Worm (Caenorhabditis elegans) whole organism, L4 larva: ENCODE measurements around the gene F42A10.6.
A peak's percentile ranks its signal among the peaks of the same experiment; 100 is the strongest.

Source experiments
- D1046.2 ChIP-seq: fragments of 200-800 bp; sonication (Bioruptor generic); IDR thresholded peaks from 2 replicates; pipeline ENCODE4 v1.3.6; 2022; ENCODE audit warnings: missing genetic modification characterization, missing compliant biosample characterization
- F10B5.3 ChIP-seq: sonication (generic microtip); optimal IDR thresholded peaks from 2 replicates; lab custom pipeline; 2016; ENCODE audit warnings: mild to moderate bottlenecking, missing genetic modification characterization, missing compliant biosample characterization
- F44E2.7 ChIP-seq: fragments of 200-800 bp; sonication (Bioruptor generic); IDR thresholded peaks from 2 replicates; pipeline ENCODE4 v2.1.2; 2022; ENCODE audit warnings: missing genetic modification characterization, missing compliant biosample characterization
- F49E8.2 ChIP-seq: sonication (generic microtip); optimal IDR thresholded peaks from 2 replicates; lab custom pipeline; 2016; ENCODE audit warnings: missing compliant biosample characterization, mild to moderate bottlenecking, missing genetic modification characterization, borderline replicate concordance
- ZK337.2 ChIP-seq: fragments of 200-800 bp; sonication (Bioruptor generic); IDR thresholded peaks from 2 replicates; pipeline ENCODE4 v1.3.6; 2022; ENCODE audit warnings: missing genetic modification reagents, missing genetic modification characterization, missing compliant biosample characterization
- arid-1 ChIP-seq: fragments of 200-800 bp; sonication (Bioruptor generic); conservative IDR thresholded peaks from 2 replicates; pipeline ENCODE4 v1.3.6; 2022; ENCODE audit warnings: missing genetic modification reagents, missing genetic modification characterization, missing compliant biosample characterization
- attf-4 ChIP-seq: sonication (generic microtip); optimal IDR thresholded peaks from 3 replicates; lab custom pipeline; 2017; ENCODE audit warnings: missing biosample characterization, missing genetic modification characterization
- ces-1 ChIP-seq: fragments of 150-350 bp; sonication (generic microtip); optimal IDR thresholded peaks from 4 replicates; lab custom pipeline; 2014; ENCODE audit warnings: missing biosample characterization, missing genetic modification reagents, missing genetic modification characterization
- cey-2 ChIP-seq: sonication (generic microtip); optimal IDR thresholded peaks from 3 replicates; lab custom pipeline; 2017; ENCODE audit warnings: missing genetic modification characterization, mild to moderate bottlenecking, missing compliant biosample characterization, antibody characterized with exemption, borderline replicate concordance; ENCODE audit not compliant: insufficient read depth
- daf-12 ChIP-seq: fragments of 150-350 bp; optimal IDR thresholded peaks from 2 replicates; lab custom pipeline; 2014; ENCODE audit warnings: missing biosample characterization, missing genetic modification reagents, missing genetic modification characterization
- daf-19 ChIP-seq: fragments of 200-800 bp; sonication (Bioruptor generic); conservative IDR thresholded peaks from 2 replicates; pipeline ENCODE4 v1.3.6; 2022; ENCODE audit warnings: missing genetic modification characterization, missing compliant biosample characterization
- dmd-6 ChIP-seq: fragments of 200-800 bp; sonication (Bioruptor generic); IDR thresholded peaks from 2 replicates; pipeline ENCODE4 v1.3.6; 2022; ENCODE audit warnings: missing genetic modification reagents, missing genetic modification characterization, missing compliant biosample characterization
- dmd-9 ChIP-seq: fragments of 200-800 bp; sonication (Bioruptor generic); IDR thresholded peaks from 2 replicates; pipeline ENCODE4 v1.3.6; 2022; ENCODE audit warnings: missing genetic modification reagents, missing genetic modification characterization, missing compliant biosample characterization
- dpl-1 ChIP-seq: fragments of 150-350 bp; optimal IDR thresholded peaks from 2 replicates; lab custom pipeline; 2014; ENCODE audit warnings: missing biosample characterization, missing genetic modification reagents, missing genetic modification characterization
- duxl-1 ChIP-seq: sonication (generic microtip); optimal IDR thresholded peaks from 2 replicates; lab custom pipeline; 2016; ENCODE audit warnings: mild to moderate bottlenecking, missing genetic modification characterization, moderate library complexity, missing compliant biosample characterization; ENCODE audit not compliant: poor library complexity
- egl-27 ChIP-seq: sonication (generic microtip); optimal IDR thresholded peaks from 3 replicates; lab custom pipeline; 2017; ENCODE audit warnings: missing biosample characterization, missing genetic modification reagents, missing genetic modification characterization
- fkh-10 ChIP-seq: fragments of 150-350 bp; optimal IDR thresholded peaks from 2 replicates; lab custom pipeline; 2014; ENCODE audit warnings: missing biosample characterization, missing genetic modification reagents, missing genetic modification characterization
- hlh-30 ChIP-seq: sonication (generic microtip); optimal IDR thresholded peaks from 2 replicates; lab custom pipeline; 2017; ENCODE audit warnings: antibody characterized with exemption, mild to moderate bottlenecking, missing genetic modification characterization, missing compliant biosample characterization; ENCODE audit not compliant: insufficient read depth
- lim-7 ChIP-seq: fragments of 200-800 bp; sonication (Bioruptor generic); IDR thresholded peaks from 2 replicates; pipeline ENCODE4 v1.3.6; 2022; ENCODE audit warnings: missing genetic modification characterization, missing compliant biosample characterization
- lin-1 ChIP-seq: fragments of 200-800 bp; sonication (Bioruptor generic); IDR thresholded peaks from 2 replicates; pipeline ENCODE4 v1.3.6; 2022; ENCODE audit warnings: missing genetic modification reagents, missing genetic modification characterization, missing compliant biosample characterization
- lin-13 ChIP-seq: fragments of 150-350 bp; optimal IDR thresholded peaks from 2 replicates; lab custom pipeline; 2014; ENCODE audit warnings: missing biosample characterization, missing genetic modification reagents, missing genetic modification characterization
- lin-15B ChIP-seq: fragments of 150-350 bp; sonication (generic microtip); optimal IDR thresholded peaks from 3 replicates; lab custom pipeline; 2014; ENCODE audit warnings: missing biosample characterization, missing genetic modification characterization
- lir-3 ChIP-seq: sonication (generic microtip); optimal IDR thresholded peaks from 2 replicates; lab custom pipeline; 2016; ENCODE audit warnings: mild to moderate bottlenecking, missing genetic modification characterization, missing compliant biosample characterization
- mep-1 ChIP-seq: fragments of 150-350 bp; sonication (generic microtip); optimal IDR thresholded peaks from 3 replicates; lab custom pipeline; 2014; ENCODE audit warnings: missing biosample characterization, missing genetic modification characterization
- mes-2 ChIP-seq: sonication (generic microtip); optimal IDR thresholded peaks from 2 replicates; lab custom pipeline; 2016; ENCODE audit warnings: missing genotype, mild to moderate bottlenecking, missing genetic modification characterization, missing compliant biosample characterization; ENCODE audit not compliant: poor library complexity, severe bottlenecking
- mxl-2 ChIP-seq: fragments of 200-800 bp; sonication (Bioruptor generic); conservative IDR thresholded peaks from 2 replicates; pipeline ENCODE4 v1.3.6; 2022; ENCODE audit warnings: missing genetic modification reagents, missing genetic modification characterization, missing compliant biosample characterization
- nhr-10 ChIP-seq: fragments of 150-350 bp; optimal IDR thresholded peaks from 2 replicates; lab custom pipeline; 2014; ENCODE audit warnings: missing biosample characterization, missing genetic modification characterization
- nhr-237 ChIP-seq: sonication (generic microtip); optimal IDR thresholded peaks from 2 replicates; lab custom pipeline; 2017; ENCODE audit warnings: missing biosample characterization, missing genetic modification characterization
- nhr-25 ChIP-seq: sonication (generic microtip); optimal IDR thresholded peaks from 2 replicates; lab custom pipeline; 2017; ENCODE audit warnings: missing genetic modification characterization, mild to moderate bottlenecking, missing compliant biosample characterization, antibody characterized with exemption, moderate library complexity, borderline replicate concordance; ENCODE audit not compliant: insufficient read depth
- nhr-42 ChIP-seq: fragments of 200-800 bp; sonication (Bioruptor generic); IDR thresholded peaks from 2 replicates; pipeline ENCODE4 v1.3.6; 2022; ENCODE audit warnings: missing genetic modification characterization, missing compliant biosample characterization
- nhr-48 ChIP-seq: sonication (generic microtip); optimal IDR thresholded peaks from 2 replicates; lab custom pipeline; 2016; ENCODE audit warnings: mild to moderate bottlenecking, missing genetic modification characterization, missing compliant biosample characterization
- nhr-76 ChIP-seq: fragments of 150-350 bp; optimal IDR thresholded peaks from 2 replicates; lab custom pipeline; 2014; ENCODE audit warnings: missing biosample characterization, missing genetic modification characterization
- nhr-77 ChIP-seq: fragments of 150-350 bp; optimal IDR thresholded peaks from 2 replicates; lab custom pipeline; 2014; ENCODE audit warnings: missing biosample characterization, missing genetic modification characterization
- pha-4 ChIP-seq, 2 experiments: fragments of 150-350 bp in 1 of 2; fragments of 200-800 bp in 1 of 2; sonication (Bioruptor generic) in 1 of 2; IDR thresholded peaks in 1 of 2; optimal IDR thresholded peaks in 1 of 2; 2 replicates each; pipeline versions ENCODE4 v1.3.6 to Lab custom; 2014 to 2022; ENCODE audit warnings: missing genetic modification characterization in 2 of 2, missing genetic modification reagents in 2 of 2, missing biosample characterization in 1 of 2, missing compliant biosample characterization in 1 of 2
- saeg-2 ChIP-seq: fragments of 200-800 bp; sonication (Bioruptor generic); IDR thresholded peaks from 2 replicates; pipeline ENCODE4 v1.3.6; 2022; ENCODE audit warnings: missing genetic modification reagents, missing genetic modification characterization, missing compliant biosample characterization
- set-16 ChIP-seq: fragments of 200-800 bp; sonication (Bioruptor generic); IDR thresholded peaks from 2 replicates; pipeline ENCODE4 v1.3.6; 2022; ENCODE audit warnings: missing genetic modification reagents, missing genetic modification characterization, missing compliant biosample characterization
- skn-1 ChIP-seq: fragments of 150-350 bp; optimal IDR thresholded peaks from 2 replicates; lab custom pipeline; 2014; ENCODE audit warnings: missing biosample characterization, missing genetic modification characterization
- spr-1 ChIP-seq: sonication (generic microtip); optimal IDR thresholded peaks from 2 replicates; lab custom pipeline; 2016; ENCODE audit warnings: mild to moderate bottlenecking, missing genetic modification characterization, missing compliant biosample characterization
- tra-1 ChIP-seq: fragments of 200-800 bp; sonication (Bioruptor generic); IDR thresholded peaks from 2 replicates; pipeline ENCODE4 v1.3.6; 2022; ENCODE audit warnings: missing genetic modification reagents, missing genetic modification characterization, missing compliant biosample characterization
- unc-39 ChIP-seq: sonication (generic microtip); optimal IDR thresholded peaks from 2 replicates; lab custom pipeline; 2017; ENCODE audit warnings: missing biosample characterization, missing genetic modification characterization
- unc-62 ChIP-seq, 3 experiments: fragments of 150-350 bp in 1 of 3; sonication (generic microtip); optimal IDR thresholded peaks in 2 of 3; peaks in 1 of 3; 1 replicate in 1 of 3; 2 replicates in 2 of 3; lab custom pipeline; 2014 to 2017; ENCODE audit warnings: missing biosample characterization in 3 of 3, missing genetic modification characterization in 3 of 3, missing genetic modification reagents in 3 of 3, missing genotype in 1 of 3
- zfp-2 ChIP-seq: sonication (generic microtip); optimal IDR thresholded peaks from 2 replicates; lab custom pipeline; 2016; ENCODE audit warnings: mild to moderate bottlenecking, missing genetic modification characterization, missing compliant biosample characterization
- zip-11 ChIP-seq: fragments of 200-800 bp; sonication (Bioruptor generic); IDR thresholded peaks from 2 replicates; pipeline ENCODE4 v1.3.6; 2022; ENCODE audit warnings: missing genetic modification characterization, missing compliant biosample characterization
- zip-2 ChIP-seq: fragments of 150-350 bp; optimal IDR thresholded peaks from 2 replicates; lab custom pipeline; 2014; ENCODE audit warnings: missing biosample characterization, missing genetic modification characterization
- ztf-11 ChIP-seq: fragments of 150-350 bp; optimal IDR thresholded peaks from 2 replicates; lab custom pipeline; 2014; ENCODE audit warnings: missing biosample characterization, missing genetic modification characterization
- ztf-7 ChIP-seq: fragments of 150-350 bp; optimal IDR thresholded peaks from 2 replicates; lab custom pipeline; 2014; ENCODE audit warnings: missing biosample characterization, missing genetic modification characterization

Gene F42A10.6

ce11 chrIII:6163381-6163780 lies 13.3 kb downstream of the F42A10.6 start:
- TF ChIP-seq mes-2 (tag; lab: Kevin White, UChicago) (no peak), dmd-9 (GFP tag; lab: Robert Waterston, UW) (no peak), egl-27 (tag; lab: Kevin White, UChicago) (no peak), nhr-10 (tag; lab: Kevin White, UChicago) (no peak), F49E8.2 (no peak), nhr-77 (tag; lab: Kevin White, UChicago) (no peak), nhr-48 (tag; lab: Kevin White, UChicago) (no peak), dmd-6 (GFP tag; lab: Robert Waterston, UW) (peak; percentile 75)

ce11 chrIII:6158642-6159475 lies 17.8 kb downstream of the F42A10.6 start, which contains the start of gene nfm-1:
Gene nfm-1 (plus strand): TSS chrIII:6159453.
- peak; percentile 12 for TF ChIP-seq zfp-2 (tag; lab: Kevin White, UChicago)
- no peak for TF ChIP-seq set-16 (GFP tag; lab: Robert Waterston, UW)
- TF ChIP-seq pha-4 (GFP tag; IDR thresholded peaks at IDR 0.05; lab: Robert Waterston, UW), result peak; percentile 72; the same call in 1 of the 2 replicates
- TF ChIP-seq pha-4 (tag; optimal IDR thresholded peaks at IDR 0.05; lab: Kevin White, UChicago), result no peak
- peak; percentile 67 for TF ChIP-seq spr-1 (tag; lab: Kevin White, UChicago)
- peak; percentile 86 for TF ChIP-seq arid-1 (GFP tag; lab: Robert Waterston, UW)
- TF ChIP-seq hlh-30, result peak; percentile 36
- TF ChIP-seq fkh-10 (GFP tag; lab: Kevin White, UChicago), result peak; percentile 43
- peak; percentile 33 for TF ChIP-seq dpl-1 (GFP tag; lab: Kevin White, UChicago)
- peak; percentile 78 for TF ChIP-seq lin-1 (GFP tag; lab: Robert Waterston, UW)
- TF ChIP-seq skn-1 (tag; lab: Kevin White, UChicago), result no peak
- TF ChIP-seq attf-4 (tag; lab: Kevin White, UChicago), result no peak
- no peak for TF ChIP-seq nhr-237 (tag; lab: Kevin White, UChicago)
- TF ChIP-seq cey-2 (tag; lab: Kevin White, UChicago), result no peak
- peak; percentile 87 for TF ChIP-seq dmd-6 (GFP tag; lab: Robert Waterston, UW)
- TF ChIP-seq nhr-76 (tag; lab: Kevin White, UChicago), result no peak
- TF ChIP-seq zip-11 (GFP tag; lab: Robert Waterston, UW), result peak; percentile 70; the same call in 1 of the 2 replicates
- TF ChIP-seq D1046.2 (GFP tag; lab: Robert Waterston, UW), result peak; percentile 85; the same call in 1 of the 2 replicates
- TF ChIP-seq lir-3, result peak; percentile 8
- peak; percentile 84 for TF ChIP-seq tra-1 (GFP tag; lab: Robert Waterston, UW)
- peak; percentile 30 for TF ChIP-seq nhr-25 (tag; lab: Kevin White, UChicago)
- no peak for TF ChIP-seq lin-15B (tag; lab: Kevin White, UChicago)
- TF ChIP-seq daf-19 (GFP tag; lab: Robert Waterston, UW), result peak; percentile 88
- TF ChIP-seq ces-1 (GFP tag; lab: Kevin White, UChicago), result no peak
- TF ChIP-seq daf-12 (tag; lab: Kevin White, UChicago), result no peak
- no peak; the same call in 1 of the 2 replicates for TF ChIP-seq mxl-2 (GFP tag; lab: Robert Waterston, UW)
- no peak for TF ChIP-seq unc-39
- peak; percentile 80 for TF ChIP-seq saeg-2 (GFP tag; lab: Robert Waterston, UW)
- TF ChIP-seq unc-62 (GFP tag; optimal IDR thresholded peaks at IDR 0.05 in 1 of 2; lab: Kevin White, UChicago), result peak in 1 of 2 experiments; percentile 84
- TF ChIP-seq unc-62 (tag; optimal IDR thresholded peaks at IDR 0.05; lab: Kevin White, UChicago), result no peak
- TF ChIP-seq nhr-10 (tag; lab: Kevin White, UChicago), result peak; percentile 16
- no peak for TF ChIP-seq ZK337.2 (GFP tag; lab: Robert Waterston, UW)
- no peak for TF ChIP-seq F10B5.3 (tag; lab: Kevin White, UChicago)
- TF ChIP-seq ztf-11, result no peak
- peak; percentile 84 for TF ChIP-seq lim-7
- no peak for TF ChIP-seq zip-2 (tag; lab: Kevin White, UChicago)
- peak; percentile 63 for TF ChIP-seq mep-1
- TF ChIP-seq ztf-7 (tag; lab: Kevin White, UChicago), result peak; percentile 40
- peak; percentile 54 for TF ChIP-seq lin-13 (GFP tag; lab: Kevin White, UChicago)
- peak; percentile 73; the same call in 1 of the 2 replicates for TF ChIP-seq nhr-42 (GFP tag; lab: Robert Waterston, UW)
- TF ChIP-seq duxl-1 (tag; lab: Kevin White, UChicago), result peak; percentile 24
- 0 out of 2 replicates have a peak, but pooled peaks have one; percentile 41 for TF ChIP-seq F44E2.7 (GFP tag; lab: Robert Waterston, UW)
